Worm (Caenorhabditis elegans) whole organism, dauer: ENCODE data around the gene ZK1290.10.

ENCODE experiments used
- unc-62 ChIP-seq: sonication (generic microtip); optimal IDR thresholded peaks from 2 replicates; lab custom pipeline; 2017; ENCODE audit warnings: missing biosample characterization, missing genetic modification reagents, missing genetic modification characterization

ZK1290.10 gene

ce11 chrII:7553806-7554205 is at the start of gene ZK1290.10:
Gene ZK1290.10 (minus strand): TSS chrII:7553906.
- TF ChIP-seq unc-62 (GFP tag; lab: Kevin White, UChicago) = no peak

ce11 chrII:7599357-7599756 is 45.7 kb upstream of the ZK1290.10 start, which contains the start of gene npp-21:
Gene npp-21 (plus strand): TSS chrII:7599657.
- TF ChIP-seq unc-62 (GFP tag; lab: Kevin White, UChicago) = no peak

DNA sequence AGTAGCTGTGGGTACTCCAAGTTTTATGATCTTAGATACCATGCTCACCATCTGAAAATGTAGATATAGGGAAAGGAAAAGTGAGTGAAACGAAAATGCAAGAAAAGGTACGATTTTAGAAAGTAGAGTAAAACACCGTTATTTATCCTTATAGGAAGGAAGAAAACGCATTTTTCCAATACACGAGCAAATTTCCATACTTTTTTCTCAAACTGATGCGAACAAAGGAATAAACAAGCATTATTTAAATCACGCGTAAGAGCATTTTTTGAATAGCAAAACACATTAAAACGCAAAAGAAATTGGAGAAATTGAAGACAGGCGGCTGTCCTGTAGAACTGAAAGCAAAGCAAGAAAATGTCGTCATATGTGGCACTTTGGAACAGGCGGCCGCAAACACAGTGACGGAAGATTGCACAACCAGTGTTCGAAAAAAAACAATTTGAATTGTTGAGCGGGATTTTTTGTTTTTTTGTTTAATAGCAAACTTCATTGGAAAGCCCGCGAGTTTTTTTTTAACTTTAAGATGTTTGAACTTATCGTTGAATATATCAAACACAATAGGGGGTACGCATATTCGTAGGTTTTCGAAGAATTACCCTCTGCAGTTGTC is 45.1 kb upstream of the ZK1290.10 start, which contains the start of gene pgam-5:
pgam-5 (minus strand) TSS at position 51 of the 613 bp plus-strand sequence.
- TF ChIP-seq unc-62 (GFP tag; lab: Kevin White, UChicago) = no peak

- TF ChIP-seq unc-62 (GFP tag; lab: Kevin White, UChicago) = no peak
Observed at ce11 chrII:7594812-7595211, 41.1 kb upstream of the ZK1290.10 start, which contains the start of gene syd-1. Gene syd-1 (minus strand): TSS chrII:7594912.

DNA sequence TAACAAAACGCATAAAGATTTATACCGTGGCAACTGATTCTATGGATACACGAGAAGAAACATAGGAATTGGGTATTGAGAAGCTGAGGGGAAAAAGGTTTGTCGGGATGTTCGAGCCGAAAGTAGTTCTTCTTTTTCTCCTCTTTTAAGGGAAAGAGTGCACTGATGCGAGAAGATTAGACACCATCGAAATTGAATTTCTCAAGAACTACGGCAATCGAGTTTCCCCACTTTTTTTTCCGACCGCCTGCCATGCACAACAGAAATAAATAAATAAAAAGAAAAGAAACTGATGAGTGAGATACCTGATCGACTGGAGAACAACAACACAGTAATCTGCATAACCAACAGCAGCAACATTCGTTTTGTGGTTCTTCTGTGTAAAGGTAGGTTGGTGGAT is 40.6 kb upstream of the ZK1290.10 start:
- TF ChIP-seq unc-62 (GFP tag; lab: Kevin White, UChicago) = no peak

DNA sequence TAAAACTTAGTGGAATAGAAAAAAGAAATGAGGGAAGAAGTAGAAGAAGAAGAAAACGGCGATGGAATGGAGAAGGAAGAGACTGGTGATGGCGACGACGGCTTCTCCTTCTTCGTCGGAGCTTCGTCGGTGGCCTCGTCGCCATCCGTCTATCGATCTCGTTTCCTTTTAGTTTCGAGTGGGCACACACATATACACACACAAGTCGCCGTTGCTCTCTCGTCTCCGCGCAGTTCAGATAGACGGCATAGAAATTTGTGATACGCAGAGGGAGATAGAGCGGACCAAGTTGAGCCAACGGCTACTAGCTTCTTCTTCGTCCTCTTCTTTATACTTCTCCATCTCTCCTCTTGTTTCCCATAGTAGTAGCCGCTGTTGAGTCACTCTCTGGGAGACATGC is 39.5 kb upstream of the ZK1290.10 start:
- TF ChIP-seq unc-62 (GFP tag; lab: Kevin White, UChicago) = no peak

DNA sequence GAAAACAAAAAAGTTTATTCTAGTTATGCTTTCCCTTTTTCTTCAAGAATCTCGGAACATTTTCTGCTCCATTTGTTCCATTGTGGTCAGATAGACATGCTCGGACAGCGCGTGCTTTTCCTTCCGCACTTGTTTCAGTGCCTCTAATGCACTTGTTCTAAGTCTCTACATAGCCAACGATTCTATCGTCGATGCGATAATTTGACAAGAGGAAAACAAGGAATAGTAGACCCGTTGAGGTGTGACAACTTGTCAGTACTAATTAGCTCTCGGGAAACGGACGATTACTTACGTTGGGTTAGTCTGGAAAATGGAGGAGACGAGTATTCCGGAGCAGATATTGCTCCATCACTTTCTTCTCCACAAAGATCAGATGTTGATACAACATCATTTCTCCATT is 34.6 kb upstream of the ZK1290.10 start:
- TF ChIP-seq unc-62 (GFP tag; lab: Kevin White, UChicago) = no peak

DNA sequence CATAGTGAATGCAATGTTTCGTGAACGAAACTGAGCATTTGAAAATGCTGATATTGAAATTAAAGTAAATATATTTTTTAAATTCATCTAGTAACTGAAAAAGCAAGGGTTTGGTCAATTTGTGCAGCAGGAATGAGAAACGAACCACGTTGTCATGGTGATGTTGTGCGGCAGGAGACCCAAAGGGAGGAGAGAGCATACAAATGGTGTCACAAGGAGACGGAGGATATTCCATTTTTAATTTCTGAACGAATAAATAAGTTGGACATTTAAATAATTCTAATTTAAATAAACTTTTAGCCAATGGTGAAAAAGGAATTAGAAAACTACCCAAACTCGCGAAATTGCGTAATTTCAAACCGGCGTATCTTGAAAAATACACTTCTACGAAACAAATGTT is 29.8 kb upstream of the ZK1290.10 start, which contains the start of gene mks-3:
mks-3 (minus strand) TSS at position 101 of the 400 bp plus-strand sequence.
- no peak for TF ChIP-seq unc-62 (GFP tag; lab: Kevin White, UChicago)

DNA sequence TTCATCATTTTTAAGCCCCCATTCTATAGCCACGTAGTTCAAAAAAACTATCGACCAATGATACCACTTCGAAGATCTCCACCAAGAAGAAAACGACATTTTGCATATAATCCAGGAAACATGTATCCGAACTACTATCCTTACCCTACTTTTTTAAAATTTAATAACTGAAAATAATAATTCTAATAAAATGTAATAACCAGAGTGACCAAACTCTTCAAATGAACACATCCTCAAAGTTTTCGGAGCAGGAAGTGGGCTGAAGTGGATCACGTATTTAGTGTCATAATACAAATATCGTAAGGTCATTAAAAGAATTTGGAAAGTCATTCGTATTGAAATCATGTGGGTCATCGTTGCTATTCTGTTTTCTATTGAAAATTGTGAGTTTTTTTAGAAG is 23.7 kb upstream of the ZK1290.10 start, which contains the start of gene F35D2.6:
F35D2.6 (plus strand) TSS at position 301 of the 400 bp plus-strand sequence.
- no peak for TF ChIP-seq unc-62 (GFP tag; lab: Kevin White, UChicago)

- no peak for TF ChIP-seq unc-62 (GFP tag; lab: Kevin White, UChicago)
Observed at ce11 chrII:7575614-7576013, 21.9 kb upstream of the ZK1290.10 start, which contains the start of gene F35D2.1. Gene F35D2.1 (plus strand): TSS chrII:7575914.

DNA sequence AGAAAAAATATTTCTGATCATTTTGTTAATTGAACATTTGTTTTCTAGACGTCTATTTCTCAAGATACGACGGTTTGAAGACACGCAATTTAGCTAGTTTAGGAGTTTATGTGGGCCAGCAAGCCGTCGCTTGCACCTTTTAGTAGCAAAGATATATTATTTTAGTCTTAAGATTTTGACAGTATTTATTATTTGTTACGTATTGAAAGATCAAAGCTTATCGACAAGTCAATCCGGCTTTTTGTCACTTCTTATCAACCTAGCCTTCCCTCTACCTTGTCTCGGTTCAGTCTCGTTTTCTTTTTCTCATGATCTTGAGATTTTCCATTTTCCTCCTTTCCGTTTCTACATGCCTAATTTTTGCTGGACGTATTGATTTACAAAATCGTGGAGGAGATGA is 20.4 kb upstream of the ZK1290.10 start, which contains the start of gene F35D2.2:
F35D2.2 (plus strand) TSS at position 301 of the 400 bp plus-strand sequence.
- no peak for TF ChIP-seq unc-62 (GFP tag; lab: Kevin White, UChicago)

ce11 chrII:7570820-7571219 is 17.1 kb upstream of the ZK1290.10 start:
- no peak for TF ChIP-seq unc-62 (GFP tag; lab: Kevin White, UChicago)

DNA sequence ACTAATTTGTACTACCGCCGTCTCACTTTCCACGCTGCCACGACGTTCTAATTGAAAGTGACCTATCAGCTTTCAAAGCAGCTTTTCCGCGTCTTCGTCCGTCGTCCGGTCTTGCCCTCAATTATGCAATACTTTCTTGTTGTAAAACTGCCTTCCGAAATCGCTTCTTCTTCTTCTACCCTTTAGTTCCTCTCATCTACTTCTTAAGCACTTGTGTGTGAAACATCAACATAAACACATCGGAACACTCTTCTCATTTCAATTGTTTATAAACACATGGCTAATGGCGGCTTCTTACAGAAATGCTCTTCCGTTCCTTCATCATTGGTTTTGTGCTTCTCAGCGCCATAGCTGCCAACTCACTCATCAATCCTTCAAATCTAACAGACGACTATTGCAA is 16.6 kb upstream of the ZK1290.10 start, which contains the start of gene F35D2.3:
F35D2.3 (plus strand) TSS at position 301 of the 400 bp plus-strand sequence.
- TF ChIP-seq unc-62 (GFP tag; lab: Kevin White, UChicago) = no peak

DNA sequence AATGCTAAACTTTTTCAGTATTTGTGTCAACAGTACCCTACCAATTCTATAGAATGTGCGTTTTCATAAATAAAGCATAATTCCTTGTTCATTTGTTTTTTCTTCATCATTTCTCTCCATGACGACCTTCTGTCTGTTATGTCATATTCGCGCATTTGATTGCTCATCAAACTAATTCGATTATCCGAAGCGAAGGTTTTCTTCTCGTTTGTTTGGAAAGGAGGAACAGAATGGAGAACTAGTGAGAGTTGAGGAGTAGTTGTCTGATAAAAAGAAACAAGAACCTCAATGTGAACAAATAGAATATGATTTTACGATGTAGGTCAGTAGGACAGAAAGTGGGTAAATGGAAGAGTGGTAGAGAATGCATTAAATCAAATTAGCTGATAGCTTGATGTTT is 8.9 kb upstream of the ZK1290.10 start:
- no peak for TF ChIP-seq unc-62 (GFP tag; lab: Kevin White, UChicago)

DNA sequence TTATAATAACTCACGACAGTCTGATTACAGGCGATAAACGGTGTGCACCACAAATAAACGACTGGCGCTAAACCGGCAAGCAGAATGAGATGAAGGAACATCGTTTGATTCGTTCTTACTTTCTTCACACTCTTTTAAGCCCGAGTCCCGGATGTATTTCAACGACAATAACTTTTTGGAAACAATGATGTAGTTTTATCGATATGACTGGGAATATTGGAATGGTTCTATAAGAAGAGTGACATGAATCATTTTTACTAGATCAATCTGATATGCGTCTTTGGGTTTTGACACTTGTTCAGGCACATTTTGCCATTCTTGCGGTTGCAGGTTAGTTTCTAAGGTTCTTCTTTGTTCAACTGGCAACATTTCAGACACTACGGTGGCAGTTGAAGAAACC is 7.8 kb upstream of the ZK1290.10 start, which contains the start of the genes ZK1290.11 and ZK1290.1:
ZK1290.11 (minus strand) TSS at position 101 of the 400 bp plus-strand sequence.
ZK1290.1 (plus strand) TSS at position 271 of the 400 bp plus-strand sequence.
- TF ChIP-seq unc-62 (GFP tag; lab: Kevin White, UChicago) = no peak

- no peak for TF ChIP-seq unc-62 (GFP tag; lab: Kevin White, UChicago)
Observed at ce11 chrII:7560844-7561243, 7.1 kb upstream of the ZK1290.10 start.

ce11 chrII:7558864-7559263 is 5.2 kb upstream of the ZK1290.10 start:
- TF ChIP-seq unc-62 (GFP tag; lab: Kevin White, UChicago) = no peak
